Worm (Caenorhabditis elegans) whole organism, L3 larva: ENCODE results near the gene F02H6.7.

Source experiments
- R02D3.7 ChIP-seq: fragments of 150-350 bp; optimal IDR thresholded peaks from 2 replicates; lab custom pipeline; 2014; ENCODE audit warnings: missing biosample characterization, missing genetic modification characterization
- ZK546.5 ChIP-seq: sonication (generic microtip); optimal IDR thresholded peaks from 2 replicates; lab custom pipeline; 2017; ENCODE audit warnings: missing biosample characterization, missing genetic modification characterization
- ama-1 ChIP-seq: fragments of 150-350 bp; optimal IDR thresholded peaks from 2 replicates; lab custom pipeline; 2018
- ceh-16 ChIP-seq: sonication (generic microtip); optimal IDR thresholded peaks from 2 replicates; lab custom pipeline; 2017; ENCODE audit warnings: missing biosample characterization, missing genetic modification characterization
- ceh-28 ChIP-seq: fragments of 150-350 bp; optimal IDR thresholded peaks from 2 replicates; lab custom pipeline; 2014; ENCODE audit warnings: missing biosample characterization, missing genetic modification reagents, missing genetic modification characterization
- ceh-82 ChIP-seq: fragments of 150-350 bp; optimal IDR thresholded peaks from 2 replicates; lab custom pipeline; 2014; ENCODE audit warnings: missing biosample characterization, missing genetic modification characterization
- ceh-9 ChIP-seq: sonication (generic microtip); optimal IDR thresholded peaks from 2 replicates; lab custom pipeline; 2018; ENCODE audit warnings: missing biosample characterization, missing genetic modification characterization
- daf-12 ChIP-seq: fragments of 150-350 bp; optimal IDR thresholded peaks from 2 replicates; lab custom pipeline; 2014; ENCODE audit warnings: missing biosample characterization, missing genetic modification reagents, missing genetic modification characterization
- egl-27 ChIP-seq: sonication (generic microtip); optimal IDR thresholded peaks from 4 replicates; lab custom pipeline; 2017; ENCODE audit warnings: missing biosample characterization, missing genetic modification reagents, missing genetic modification characterization
- egl-5 ChIP-seq: fragments of 150-350 bp; optimal IDR thresholded peaks from 2 replicates; lab custom pipeline; 2017; ENCODE audit warnings: missing biosample characterization, missing genetic modification reagents, missing genetic modification characterization, inconsistent platforms
- elt-1 ChIP-seq: fragments of 150-350 bp; optimal IDR thresholded peaks from 2 replicates; lab custom pipeline; 2014; ENCODE audit warnings: missing biosample characterization, missing genetic modification characterization
- eor-1 ChIP-seq, 2 experiments: fragments of 150-350 bp; optimal IDR thresholded peaks; 2 replicates each; lab custom pipeline; 2014 to 2018; ENCODE audit warnings: missing biosample characterization in 2 of 2, missing genetic modification characterization in 2 of 2
- fkh-10 ChIP-seq: sonication (generic microtip); optimal IDR thresholded peaks from 2 replicates; lab custom pipeline; 2017; ENCODE audit warnings: missing biosample characterization, missing genetic modification reagents, missing genetic modification characterization
- fos-1 ChIP-seq: fragments of 150-350 bp; optimal IDR thresholded peaks from 2 replicates; lab custom pipeline; 2014; ENCODE audit warnings: missing biosample characterization, missing genetic modification characterization
- hmg-11 ChIP-seq: sonication (generic microtip); optimal IDR thresholded peaks from 2 replicates; lab custom pipeline; 2016; ENCODE audit warnings: missing genetic modification characterization, missing compliant biosample characterization
- jun-1 ChIP-seq: fragments of 150-350 bp; optimal IDR thresholded peaks from 2 replicates; lab custom pipeline; 2014; ENCODE audit warnings: missing biosample characterization, missing genetic modification reagents, missing genetic modification characterization
- lin-15B ChIP-seq: fragments of 150-350 bp; optimal IDR thresholded peaks from 2 replicates; lab custom pipeline; 2014; ENCODE audit warnings: missing biosample characterization, missing genetic modification characterization
- lin-39 ChIP-seq: fragments of 150-350 bp; optimal IDR thresholded peaks from 2 replicates; lab custom pipeline; 2018; ENCODE audit warnings: missing biosample characterization, missing genetic modification reagents, missing genetic modification characterization
- mdl-1 ChIP-seq: fragments of 150-350 bp; optimal IDR thresholded peaks from 2 replicates; lab custom pipeline; 2014; ENCODE audit warnings: missing biosample characterization, missing genetic modification characterization
- mml-1 ChIP-seq: fragments of 150-350 bp; sonication (generic microtip); optimal IDR thresholded peaks from 3 replicates; lab custom pipeline; 2014; ENCODE audit warnings: missing biosample characterization, missing genetic modification characterization
- nfya-1 ChIP-seq: sonication (generic microtip); optimal IDR thresholded peaks from 2 replicates; lab custom pipeline; 2017; ENCODE audit warnings: missing genetic modification characterization, mild to moderate bottlenecking, missing compliant biosample characterization, antibody characterized with exemption, moderate library complexity; ENCODE audit not compliant: insufficient read depth
- nhr-11 ChIP-seq: fragments of 150-350 bp; optimal IDR thresholded peaks from 2 replicates; lab custom pipeline; 2014; ENCODE audit warnings: missing biosample characterization, missing genetic modification characterization
- nhr-23 ChIP-seq: fragments of 150-350 bp; optimal IDR thresholded peaks from 2 replicates; lab custom pipeline; 2014; ENCODE audit warnings: missing biosample characterization, missing genetic modification reagents, missing genetic modification characterization
- nhr-237 ChIP-seq: fragments of 150-350 bp; optimal IDR thresholded peaks from 2 replicates; lab custom pipeline; 2014; ENCODE audit warnings: missing biosample characterization, missing genetic modification characterization
- nhr-43 ChIP-seq: sonication (generic microtip); optimal IDR thresholded peaks from 2 replicates; lab custom pipeline; 2016; ENCODE audit warnings: mild to moderate bottlenecking, missing genetic modification characterization, missing compliant biosample characterization; ENCODE audit not compliant: poor library complexity, severe bottlenecking
- nhr-67 ChIP-seq: fragments of 150-350 bp; optimal IDR thresholded peaks from 2 replicates; lab custom pipeline; 2014; ENCODE audit warnings: missing biosample characterization, missing genetic modification characterization
- nhr-77 ChIP-seq: fragments of 150-350 bp; optimal IDR thresholded peaks from 2 replicates; lab custom pipeline; 2014; ENCODE audit warnings: missing biosample characterization, missing genetic modification characterization
- pqm-1 ChIP-seq: fragments of 150-350 bp; optimal IDR thresholded peaks from 2 replicates; lab custom pipeline; 2017; ENCODE audit warnings: missing biosample characterization, missing genetic modification characterization, inconsistent platforms
- sea-2 ChIP-seq: fragments of 150-350 bp; sonication (generic microtip); optimal IDR thresholded peaks from 4 replicates; lab custom pipeline; 2014; ENCODE audit warnings: missing biosample characterization, missing genetic modification reagents, missing genetic modification characterization
- skn-1 ChIP-seq: fragments of 150-350 bp; optimal IDR thresholded peaks from 2 replicates; lab custom pipeline; 2014; ENCODE audit warnings: missing biosample characterization, missing genetic modification characterization
- snpc-4 ChIP-seq: fragments of 150-350 bp; optimal IDR thresholded peaks from 2 replicates; lab custom pipeline; 2014; ENCODE audit warnings: missing biosample characterization, missing genetic modification characterization
- unc-39 ChIP-seq: sonication (generic microtip); optimal IDR thresholded peaks from 4 replicates; lab custom pipeline; 2017; ENCODE audit warnings: missing biosample characterization, missing genetic modification characterization
- unc-62 ChIP-seq: fragments of 150-350 bp; sonication (generic microtip); optimal IDR thresholded peaks from 4 replicates; lab custom pipeline; 2014; ENCODE audit warnings: missing biosample characterization, missing genetic modification reagents, missing genetic modification characterization
- ztf-11 ChIP-seq: fragments of 150-350 bp; optimal IDR thresholded peaks from 2 replicates; lab custom pipeline; 2014; ENCODE audit warnings: missing biosample characterization, missing genetic modification characterization

The F02H6.7 gene

ce11 chrIV:14228069-14228468 is at the start of gene F02H6.7:
TSS of gene F02H6.7 (minus strand) at chrIV:14228169.
- TF ChIP-seq jun-1 (tag; lab: Kevin White, UChicago) (no peak), egl-5 (no peak), ceh-28 (tag; lab: Kevin White, UChicago) (no peak), unc-62 (GFP tag; lab: Kevin White, UChicago) (no peak), ZK546.5 (tag; lab: Kevin White, UChicago) (no peak), snpc-4 (no peak)
- TF ChIP-seq, all 47 proteins: peak for 0

- no peak for TF ChIP-seq fkh-10 (GFP tag; lab: Kevin White, UChicago)
- peak; percentile 80 for TF ChIP-seq nfya-1 (tag; lab: Kevin White, UChicago)
These were observed 48.9 kb upstream of the F02H6.7 start for ce11 chrIV:14276773-14277388.

- TF ChIP-seq elt-1 (tag; lab: Kevin White, UChicago) (no peak), ZK546.5 (tag; lab: Kevin White, UChicago) (no peak), lin-15B (tag; lab: Kevin White, UChicago) (no peak), eor-1 (tag; optimal IDR thresholded peaks at IDR 0.05; lab: Kevin White, UChicago) (no peak), hmg-11 (tag; lab: Kevin White, UChicago) (no peak), fkh-10 (GFP tag; lab: Kevin White, UChicago) (no peak), egl-27 (tag; lab: Kevin White, UChicago) (no peak), sea-2 (GFP tag; lab: Kevin White, UChicago) (no peak), skn-1 (tag; lab: Kevin White, UChicago) (no peak), ceh-16 (no peak), pqm-1 (tag; lab: Kevin White, UChicago) (no peak), jun-1 (tag; lab: Kevin White, UChicago) (no peak), mml-1 (tag; lab: Kevin White, UChicago) (no peak), unc-39 (tag; lab: Kevin White, UChicago) (no peak), ceh-82 (no peak), nhr-67 (tag; lab: Kevin White, UChicago) (no peak)
These were observed 48.2 kb upstream of the F02H6.7 start, which contains the start of gene ilcr-1 for ce11 chrIV:14276160-14276559. TSS of gene ilcr-1 (plus strand) at chrIV:14276460.

ce11 chrIV:14274834-14275233 is 46.9 kb upstream of the F02H6.7 start:
- no peak for TF ChIP-seq fkh-10 (GFP tag; lab: Kevin White, UChicago)
- peak; percentile 27 for TF ChIP-seq nhr-11 (tag; lab: Kevin White, UChicago)
- TF ChIP-seq, all 47 proteins: peak for 1

ce11 chrIV:14272561-14272960 is 44.6 kb upstream of the F02H6.7 start:
- peak; percentile 58 for TF ChIP-seq hmg-11 (tag; lab: Kevin White, UChicago)
- peak; percentile 27 for TF ChIP-seq mdl-1 (tag; lab: Kevin White, UChicago)
- TF ChIP-seq fkh-10 (GFP tag; lab: Kevin White, UChicago): peak; percentile 9
- peak; percentile 77 for TF ChIP-seq lin-39 (tag; lab: Kevin White, UChicago)
- TF ChIP-seq skn-1 (tag; lab: Kevin White, UChicago): peak; percentile 44
- TF ChIP-seq daf-12 (tag; lab: Kevin White, UChicago): no peak
- TF ChIP-seq lin-15B (tag; lab: Kevin White, UChicago): no peak
- peak; percentile 57 for TF ChIP-seq nfya-1 (tag; lab: Kevin White, UChicago)
- TF ChIP-seq ZK546.5 (tag; lab: Kevin White, UChicago): no peak
- TF ChIP-seq nhr-11 (tag; lab: Kevin White, UChicago): no peak
- TF ChIP-seq ceh-9 (tag; lab: Kevin White, UChicago): no peak
- TF ChIP-seq, all 47 proteins: peak for 6

ce11 chrIV:14269932-14270331 is 42.0 kb upstream of the F02H6.7 start:
- TF ChIP-seq nhr-77 (tag; lab: Kevin White, UChicago) (no peak), fos-1 (tag; lab: Kevin White, UChicago) (no peak), ceh-82 (no peak), nhr-43 (no peak), unc-62 (GFP tag; lab: Kevin White, UChicago) (no peak), unc-39 (tag; lab: Kevin White, UChicago) (no peak), egl-5 (no peak), ztf-11 (no peak), lin-15B (tag; lab: Kevin White, UChicago) (no peak), nhr-237 (tag; lab: Kevin White, UChicago) (no peak), ama-1 (lab: Kevin White, UChicago) (no peak), nhr-23 (tag; lab: Kevin White, UChicago) (no peak), R02D3.7 (tag; lab: Kevin White, UChicago) (no peak), ceh-28 (tag; lab: Kevin White, UChicago) (no peak)
